ENCODE assay signal across 1 fruit fly cellular context in genomic region chrX:2396204-2396882, dm6.
A peak's percentile ranks its signal among the peaks of the same experiment; 100 is the strongest.
TF ChIP-seq lines count a peak whose summit lies in the region.

No protein-coding gene starts in this region.

TF ChIP-seq in whole organism, embryonic, 481 proteins besides CTCF, POLR2A, EP300 and RAD21 (continued from another document):
- TF ChIP-seq CG12219 (GFP tag; optimal IDR thresholded peaks at IDR 0.05; lab: Kevin White, UChicago) = peak; percentile 29
- no peak for TF ChIP-seq emc (GFP tag; optimal IDR thresholded peaks at IDR 0.05; lab: Kevin White, UChicago)
- TF ChIP-seq CG16779 (GFP tag; IDR thresholded peaks at IDR 0.05; lab: Robert Waterston, UW) = no peak
- TF ChIP-seq zfh1 (GFP tag; IDR thresholded peaks at IDR 0.05; lab: Robert Waterston, UW) = peak; percentile 63; the same call in 2 of the 3 replicates
- TF ChIP-seq CG12769 (tag; optimal IDR thresholded peaks at IDR 0.05; lab: Kevin White, UChicago) = no peak
- TF ChIP-seq CG17912 (GFP tag; optimal IDR thresholded peaks at IDR 0.05; lab: Kevin White, UChicago) = no peak
- TF ChIP-seq Sox102F (GFP tag; optimal IDR thresholded peaks at IDR 0.05; lab: Kevin White, UChicago) = peak; percentile 65
- TF ChIP-seq CG6765 (GFP tag; optimal IDR thresholded peaks at IDR 0.05; lab: Kevin White, UChicago) = no peak
- TF ChIP-seq jumu (GFP tag; optimal IDR thresholded peaks at IDR 0.05; lab: Kevin White, UChicago) = no peak
- TF ChIP-seq unc-4 (GFP tag; IDR thresholded peaks at IDR 0.05; lab: Robert Waterston, UW; ENCODE audit: partially characterized antibody) = no peak
- TF ChIP-seq usp (GFP tag; optimal IDR thresholded peaks at IDR 0.05; lab: Kevin White, UChicago) = no peak
- TF ChIP-seq CG10209 (GFP tag; optimal IDR thresholded peaks at IDR 0.05; lab: Kevin White, UChicago) = peak; percentile 46
- TF ChIP-seq Gsc (GFP tag; IDR thresholded peaks at IDR 0.05; lab: Robert Waterston, UW) = no peak
- TF ChIP-seq Mrtf (GFP tag; IDR thresholded peaks at IDR 0.05; lab: Robert Waterston, UW) = no peak
